Worm (Caenorhabditis elegans): ENCODE measurements around the gene K08B12.3.

ce11 chrV:6217142-6217541 lies 17.8 kb upstream of the K08B12.3 start:
- no peak for TF ChIP-seq egl-27 (tag; optimal IDR thresholded peaks at IDR 0.05)
- no peak for TF ChIP-seq elt-3 (tag; optimal IDR thresholded peaks at IDR 0.05)
- no peak for TF ChIP-seq nhr-11 (tag; optimal IDR thresholded peaks at IDR 0.05)
- TF ChIP-seq unc-62 (GFP tag; optimal IDR thresholded peaks at IDR 0.05) = no peak
- no peak for TF ChIP-seq nhr-76 (tag; optimal IDR thresholded peaks at IDR 0.05)
- no peak for TF ChIP-seq ztf-11 (tag; optimal IDR thresholded peaks at IDR 0.05)
- no peak for TF ChIP-seq eor-1 (tag; optimal IDR thresholded peaks at IDR 0.05)
- no peak for TF ChIP-seq nhr-28 (tag; optimal IDR thresholded peaks at IDR 0.05)

Data from whole organism, L3 larva.